Worm (Caenorhabditis elegans) whole organism, L4 larva: ENCODE results near the gene npr-31.

Experiments used
- dve-1 ChIP-seq: sonication (generic microtip); optimal IDR thresholded peaks from 2 replicates; lab custom pipeline; 2017; ENCODE audit warnings: antibody characterized with exemption, mild to moderate bottlenecking, missing genetic modification characterization, missing compliant biosample characterization; ENCODE audit not compliant: insufficient read depth
- fkh-10 ChIP-seq: fragments of 150-350 bp; optimal IDR thresholded peaks from 2 replicates; lab custom pipeline; 2014; ENCODE audit warnings: missing biosample characterization, missing genetic modification reagents, missing genetic modification characterization
- lin-39 ChIP-seq: fragments of 150-350 bp; optimal IDR thresholded peaks from 2 replicates; lab custom pipeline; 2014; ENCODE audit warnings: missing biosample characterization, missing genetic modification reagents, missing genetic modification characterization
- mxl-2 ChIP-seq: fragments of 200-800 bp; sonication (Bioruptor generic); conservative IDR thresholded peaks from 2 replicates; pipeline ENCODE4 v1.3.6; 2022; ENCODE audit warnings: missing genetic modification reagents, missing genetic modification characterization, missing compliant biosample characterization
- nhr-28 ChIP-seq: fragments of 150-350 bp; optimal IDR thresholded peaks from 2 replicates; lab custom pipeline; 2014; ENCODE audit warnings: missing biosample characterization, missing genetic modification characterization
- spr-3 ChIP-seq: fragments of 200-800 bp; sonication (Bioruptor generic); optimal IDR thresholded peaks from 2 replicates; lab custom pipeline; 2018; ENCODE audit warnings: mild to moderate bottlenecking, missing genetic modification characterization, missing compliant biosample characterization

DNA sequence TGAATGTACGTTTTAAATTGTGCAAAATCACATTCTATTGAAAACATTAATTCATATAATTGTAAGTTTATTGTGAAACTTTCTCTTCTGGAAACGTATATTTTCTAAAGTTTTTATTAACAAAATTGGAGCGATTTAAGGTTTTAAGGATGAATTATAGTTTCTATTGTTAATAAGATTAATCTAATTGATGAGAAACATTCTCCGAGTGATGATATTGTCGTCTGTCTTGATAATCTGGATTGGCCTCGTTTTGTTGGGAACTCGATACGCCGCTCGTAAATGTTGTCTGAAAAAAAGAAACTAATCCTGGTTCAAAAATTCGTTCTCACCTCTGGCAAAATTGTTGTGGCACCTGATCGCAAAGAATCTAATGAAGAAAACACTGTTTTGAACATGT is 38.1 kb upstream of the npr-31 start:
- TF ChIP-seq fkh-10 (GFP tag; lab: Kevin White, UChicago) (no peak), dve-1 (tag; lab: Kevin White, UChicago) (no peak), mxl-2 (no peak), nhr-28 (tag; lab: Kevin White, UChicago) (no peak), lin-39 (tag; lab: Kevin White, UChicago) (no peak), spr-3 (GFP tag; lab: Kevin White, UChicago) (no peak)
